Worm (Caenorhabditis elegans) whole organism, midembryonic: ENCODE data around the gene T22B7.8.

ENCODE experiments used
- T22C8.4 ChIP-seq: fragments of 200-800 bp; sonication (Bioruptor generic); IDR thresholded peaks from 2 replicates; pipeline ENCODE4 v1.3.6; 2022; ENCODE audit warnings: missing genetic modification characterization, missing compliant biosample characterization
- cog-1 ChIP-seq: sonication (generic microtip); optimal IDR thresholded peaks from 2 replicates; lab custom pipeline; 2016; ENCODE audit warnings: missing genetic modification characterization, missing compliant biosample characterization
- flt-1 ChIP-seq: fragments of 200-800 bp; sonication (Bioruptor generic); IDR thresholded peaks from 2 replicates; pipeline ENCODE4 v1.3.6; 2022; ENCODE audit warnings: missing genetic modification characterization, missing compliant biosample characterization
- klf-2 ChIP-seq: fragments of 200-800 bp; sonication (Bioruptor generic); conservative IDR thresholded peaks from 2 replicates; pipeline ENCODE4 v1.3.6; 2022; ENCODE audit warnings: missing genetic modification reagents, missing genetic modification characterization, missing compliant biosample characterization
- med-1 ChIP-seq: sonication (generic microtip); optimal IDR thresholded peaks from 2 replicates; lab custom pipeline; 2017; ENCODE audit warnings: missing genetic modification characterization, mild to moderate bottlenecking, missing compliant biosample characterization, antibody characterized with exemption, missing genetic modification reagents; ENCODE audit not compliant: insufficient read depth
- ref-1 ChIP-seq: fragments of 200-800 bp; sonication (Bioruptor generic); conservative IDR thresholded peaks from 2 replicates; pipeline ENCODE4 v1.3.6; 2022; ENCODE audit warnings: missing genetic modification reagents, missing genetic modification characterization, missing compliant biosample characterization
- tab-1 ChIP-seq: fragments of 200-800 bp; sonication (Bioruptor generic); IDR thresholded peaks from 2 replicates; pipeline ENCODE4 v1.3.6; 2022; ENCODE audit warnings: missing genetic modification characterization, missing compliant biosample characterization
- ztf-23 ChIP-seq: fragments of 200-800 bp; sonication (Bioruptor generic); IDR thresholded peaks from 2 replicates; pipeline ENCODE4 v1.3.6; 2022; ENCODE audit warnings: missing genetic modification reagents, missing genetic modification characterization, missing compliant biosample characterization
- ztf-29 ChIP-seq: fragments of 200-800 bp; sonication (Bioruptor generic); IDR thresholded peaks from 2 replicates; pipeline ENCODE4 v1.3.6; 2022; ENCODE audit warnings: missing genetic modification reagents, missing genetic modification characterization, missing compliant biosample characterization

DNA sequence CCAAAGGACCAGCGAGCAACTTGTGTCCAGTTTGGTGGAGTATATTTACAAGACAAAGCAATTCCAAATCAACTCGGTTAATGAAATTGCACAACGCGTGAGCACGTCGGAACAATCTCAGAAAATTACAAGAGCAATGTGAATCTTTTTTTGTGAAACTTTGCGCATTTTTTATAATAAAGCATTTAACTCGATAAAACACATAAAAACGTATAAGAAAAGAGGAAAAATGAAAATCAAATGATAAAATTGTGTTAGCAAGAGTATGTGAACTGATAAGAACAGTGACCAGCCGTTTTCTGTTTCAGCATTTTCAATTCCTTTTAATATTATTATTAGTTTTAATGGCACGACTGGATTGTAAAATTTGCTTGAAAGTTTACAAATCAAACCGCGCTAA, at the start of gene T22B7.8:
- TF ChIP-seq ztf-29 (GFP tag; lab: Robert Waterston, UW) = no peak
- TF ChIP-seq flt-1 (GFP tag; lab: Robert Waterston, UW) = no peak
- no peak for TF ChIP-seq cog-1 (tag; lab: Kevin White, UChicago)
- TF ChIP-seq ztf-23 (GFP tag; lab: Robert Waterston, UW) = no peak
- TF ChIP-seq med-1 (GFP tag; lab: Kevin White, UChicago) = no peak
- no peak for TF ChIP-seq klf-2 (GFP tag; lab: Robert Waterston, UW)
- TF ChIP-seq ref-1 (GFP tag; lab: Robert Waterston, UW) = no peak
- TF ChIP-seq tab-1 (GFP tag; lab: Robert Waterston, UW) = no peak
- no peak for TF ChIP-seq T22C8.4
